Worm (Caenorhabditis elegans): ENCODE data around the gene ZC132.11.

DNA sequence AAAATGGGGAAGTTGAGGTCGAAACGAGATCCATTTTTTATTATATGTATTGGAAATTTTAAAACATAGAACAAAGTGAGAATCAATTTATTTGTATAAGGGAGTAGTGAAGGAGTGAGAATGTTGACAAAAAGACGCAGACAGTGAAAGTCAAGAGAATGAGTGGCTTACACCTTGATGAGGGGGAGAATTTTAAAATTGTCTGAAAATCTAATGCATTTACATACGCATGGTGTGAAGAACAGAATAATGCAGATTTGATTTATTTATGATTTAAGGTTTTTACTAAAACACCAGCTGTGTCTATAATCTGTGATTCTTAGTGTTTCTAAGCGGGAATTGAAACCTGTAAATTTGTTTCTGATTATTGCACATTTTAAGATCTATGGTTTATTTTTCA, 26.9 kb upstream of the ZC132.11 start, which contains the start of gene nhr-125:
- TF ChIP-seq xnd-1 (tag; optimal IDR thresholded peaks at IDR 0.05) (no peak), ets-4 (GFP tag; optimal IDR thresholded peaks at IDR 0.05) (no peak), Y56A3A.18 (GFP tag; IDR thresholded peaks at IDR 0.05) (no peak), him-1 (tag; optimal IDR thresholded peaks at IDR 0.05) (no peak), ztf-3 (GFP tag; optimal IDR thresholded peaks at IDR 0.05) (no peak), unc-62 (GFP tag; optimal IDR thresholded peaks at IDR 0.05) (no peak), dpl-1 (GFP tag; optimal IDR thresholded peaks at IDR 0.05) (no peak), ceh-27 (GFP tag; optimal IDR thresholded peaks at IDR 0.05) (no peak)

Data from whole organism, young adult.